Worm (Caenorhabditis elegans): ENCODE data around the gene srx-13.

- no peak for TF ChIP-seq drap-1 (GFP tag; optimal IDR thresholded peaks at IDR 0.05)
- TF ChIP-seq pha-4 (tag; optimal IDR thresholded peaks at IDR 0.05): no peak
Measured at ce11 chrIV:1148425-1149151, 30.1 kb upstream of the srx-13 start.
